Fruit fly (Drosophila melanogaster): Measurements from ENCODE around the gene CG11892.

CG11892 gene

dm6 chr3R:25297678-25298077 is 16.3 kb downstream of the CG11892 start, which contains the start of gene CG31097:
CG31097 (minus strand) TSS chr3R:25297778.
- no peak for TF ChIP-seq CG17801 (GFP tag; optimal IDR thresholded peaks at IDR 0.05; ENCODE audit: partially characterized antibody)

- no peak for TF ChIP-seq CG17801 (GFP tag; optimal IDR thresholded peaks at IDR 0.05; ENCODE audit: partially characterized antibody)
Observed at dm6 chr3R:25299507-25299964, 18.2 kb downstream of the CG11892 start, which contains the start of gene CG31288. CG31288 (minus strand) TSS chr3R:25299557.

dm6 chr3R:25300575-25300974 is 19.2 kb downstream of the CG11892 start, which contains the start of gene CG13659:
CG13659 (plus strand) TSS chr3R:25300891.
- TF ChIP-seq CG17801 (GFP tag; optimal IDR thresholded peaks at IDR 0.05; ENCODE audit: partially characterized antibody) = no peak

- no peak for TF ChIP-seq CG17801 (GFP tag; optimal IDR thresholded peaks at IDR 0.05; ENCODE audit: partially characterized antibody)
Observed at dm6 chr3R:25302239-25302638, 20.9 kb downstream of the CG11892 start, which contains the start of gene CG31370. CG31370 (plus strand) TSS chr3R:25302464.

dm6 chr3R:25303857-25304440 is 22.6 kb downstream of the CG11892 start, which contains the start of gene CG31436:
CG31436 (plus strand) TSS chr3R:25304137.
- TF ChIP-seq CG17801 (GFP tag; optimal IDR thresholded peaks at IDR 0.05; ENCODE audit: partially characterized antibody) = peak; percentile 3

dm6 chr3R:25305822-25306544 is 24.6 kb downstream of the CG11892 start:
- TF ChIP-seq CG17801 (GFP tag; optimal IDR thresholded peaks at IDR 0.05; ENCODE audit: partially characterized antibody) = no peak

- no peak for TF ChIP-seq CG17801 (GFP tag; optimal IDR thresholded peaks at IDR 0.05; ENCODE audit: partially characterized antibody)
Observed at dm6 chr3R:25308228-25308627, 26.9 kb downstream of the CG11892 start, which contains the start of gene CG10550. CG10550 (minus strand) TSS chr3R:25308391.

dm6 chr3R:25309175-25309574 is 27.8 kb downstream of the CG11892 start:
- no peak for TF ChIP-seq CG17801 (GFP tag; optimal IDR thresholded peaks at IDR 0.05; ENCODE audit: partially characterized antibody)

dm6 chr3R:25310843-25311242 is 29.5 kb downstream of the CG11892 start, which contains the start of gene CG31099:
CG31099 (minus strand) TSS chr3R:25310943.
- no peak for TF ChIP-seq CG17801 (GFP tag; optimal IDR thresholded peaks at IDR 0.05; ENCODE audit: partially characterized antibody)

dm6 chr3R:25312583-25312982 is 31.2 kb downstream of the CG11892 start:
- TF ChIP-seq CG17801 (GFP tag; optimal IDR thresholded peaks at IDR 0.05; ENCODE audit: partially characterized antibody) = no peak

- no peak for TF ChIP-seq CG17801 (GFP tag; optimal IDR thresholded peaks at IDR 0.05; ENCODE audit: partially characterized antibody)
Observed at dm6 chr3R:25313771-25314170, 32.4 kb downstream of the CG11892 start, which contains the start of gene CG31087. CG31087 (minus strand) TSS chr3R:25313833.

- TF ChIP-seq CG17801 (GFP tag; optimal IDR thresholded peaks at IDR 0.05; ENCODE audit: partially characterized antibody) = no peak
Observed at dm6 chr3R:25316016-25316415, 34.7 kb downstream of the CG11892 start, which contains the start of gene CG10559. CG10559 (minus strand) TSS chr3R:25316116.

- TF ChIP-seq CG17801 (GFP tag; optimal IDR thresholded peaks at IDR 0.05; ENCODE audit: partially characterized antibody) = no peak
Observed at dm6 chr3R:25318011-25318410, 36.7 kb downstream of the CG11892 start, which contains the start of gene CG10553. CG10553 (minus strand) TSS chr3R:25318111.

dm6 chr3R:25320051-25320705 is 38.8 kb downstream of the CG11892 start, which contains the start of gene CG10560:
CG10560 (minus strand) TSS chr3R:25320101.
- TF ChIP-seq CG17801 (GFP tag; optimal IDR thresholded peaks at IDR 0.05; ENCODE audit: partially characterized antibody) = no peak

dm6 chr3R:25320898-25321297 is 39.5 kb downstream of the CG11892 start:
- TF ChIP-seq CG17801 (GFP tag; optimal IDR thresholded peaks at IDR 0.05; ENCODE audit: partially characterized antibody) = no peak

Measured in ovary, adult (tissue).